Worm (Caenorhabditis elegans) whole organism, L4 larva: Measurements from ENCODE around the gene Y4C6B.7.

Experiments used
- egl-27 ChIP-seq: sonication (generic microtip); optimal IDR thresholded peaks from 3 replicates; lab custom pipeline; 2017; ENCODE audit warnings: missing biosample characterization, missing genetic modification reagents, missing genetic modification characterization
- fkh-10 ChIP-seq: fragments of 150-350 bp; optimal IDR thresholded peaks from 2 replicates; lab custom pipeline; 2014; ENCODE audit warnings: missing biosample characterization, missing genetic modification reagents, missing genetic modification characterization
- fos-1 ChIP-seq: fragments of 150-350 bp; optimal IDR thresholded peaks from 2 replicates; lab custom pipeline; 2014; ENCODE audit warnings: missing biosample characterization, missing genetic modification characterization
- lin-38 ChIP-seq: fragments of 200-800 bp; sonication (Bioruptor generic); IDR thresholded peaks from 2 replicates; pipeline ENCODE4 v1.3.6; 2022; ENCODE audit warnings: missing genetic modification reagents, missing genetic modification characterization, missing compliant biosample characterization
- lsy-2 ChIP-seq, 2 experiments: fragments of 150-350 bp in 1 of 2; sonication (generic microtip) in 1 of 2; optimal IDR thresholded peaks; 2 replicates each; lab custom pipeline; 2014 to 2017; ENCODE audit warnings: missing biosample characterization in 2 of 2, missing genetic modification characterization in 2 of 2
- mdl-1 ChIP-seq, 2 experiments: fragments of 150-350 bp in 1 of 2; sonication (generic microtip) in 1 of 2; optimal IDR thresholded peaks; 2 replicates each; lab custom pipeline; 2014 to 2017; ENCODE audit warnings: missing biosample characterization in 2 of 2, missing genetic modification characterization in 2 of 2
- pqm-1 ChIP-seq: sonication (generic microtip); optimal IDR thresholded peaks from 2 replicates; lab custom pipeline; 2017; ENCODE audit warnings: missing biosample characterization, missing genetic modification characterization
- unc-62 ChIP-seq, 3 experiments: fragments of 150-350 bp in 1 of 3; sonication (generic microtip); optimal IDR thresholded peaks in 2 of 3; peaks in 1 of 3; 1 replicate in 1 of 3; 2 replicates in 2 of 3; lab custom pipeline; 2014 to 2017; ENCODE audit warnings: missing biosample characterization in 3 of 3, missing genetic modification characterization in 3 of 3, missing genetic modification reagents in 3 of 3, missing genotype in 1 of 3
- zag-1 ChIP-seq: fragments of 150-350 bp; optimal IDR thresholded peaks from 2 replicates; lab custom pipeline; 2014; ENCODE audit warnings: missing biosample characterization, missing genetic modification characterization

- TF ChIP-seq unc-62 (GFP tag; optimal IDR thresholded peaks at IDR 0.05 in 1 of 2; lab: Kevin White, UChicago) (peak in 1 of 2 experiments; percentile 53), unc-62 (tag; optimal IDR thresholded peaks at IDR 0.05; lab: Kevin White, UChicago) (no peak), egl-27 (tag; lab: Kevin White, UChicago) (no peak), lsy-2 (tag; optimal IDR thresholded peaks at IDR 0.05; lab: Kevin White, UChicago) (no peak), fkh-10 (no peak), pqm-1 (tag; lab: Kevin White, UChicago) (no peak), lin-38 (GFP tag; lab: Robert Waterston, UW) (peak; percentile 54), zag-1 (tag; lab: Kevin White, UChicago) (no peak), fos-1 (no peak), mdl-1 (tag; optimal IDR thresholded peaks at IDR 0.05; lab: Kevin White, UChicago) (no peak)
These were observed 9.1 kb downstream of the Y4C6B.7 start for ce11 chrIV:5344168-5344567.
